Fruit fly (Drosophila melanogaster) whole organism, prepupa: ENCODE data around the gene GatB.

Experiments used
- CG10631 ChIP-seq: fragments of 200-800 bp; sonication (Bioruptor generic); optimal IDR thresholded peaks from 2 replicates; lab custom pipeline; 2016; ENCODE audit warnings: missing biosample characterization, missing genetic modification characterization
- CG10669 ChIP-seq: fragments of 200-800 bp; sonication (Bioruptor generic); optimal IDR thresholded peaks from 3 replicates; lab custom pipeline; 2018; ENCODE audit warnings: missing biosample characterization, mild to moderate bottlenecking, missing genetic modification characterization, moderate library complexity
- CG11294 ChIP-seq: fragments of 200-800 bp; sonication (Bioruptor generic); IDR thresholded peaks from 2 replicates; pipeline ENCODE4 v1.3.6; 2022; ENCODE audit warnings: missing biosample characterization, missing genetic modification characterization
- CG11762 ChIP-seq: fragments of 200-800 bp; sonication (Bioruptor generic); optimal IDR thresholded peaks from 3 replicates; lab custom pipeline; 2016; ENCODE audit warnings: missing biosample characterization, missing genetic modification characterization; ENCODE audit not compliant: insufficient read depth
- CG11902 ChIP-seq: fragments of 200-800 bp; sonication (Bioruptor generic); optimal IDR thresholded peaks from 3 replicates; lab custom pipeline; 2016; ENCODE audit warnings: missing biosample characterization, missing genetic modification characterization
- CG15336 ChIP-seq: fragments of 200-800 bp; sonication (Bioruptor generic); IDR thresholded peaks from 2 replicates; pipeline ENCODE4 v1.3.6; 2022; ENCODE audit warnings: missing biosample characterization, missing genetic modification characterization
- CG16779 ChIP-seq: fragments of 200-800 bp; sonication (Bioruptor generic); optimal IDR thresholded peaks from 3 replicates; lab custom pipeline; 2017; ENCODE audit warnings: missing biosample characterization, mild to moderate bottlenecking, missing genetic modification characterization
- CG31627 ChIP-seq: fragments of 200-800 bp; sonication (Bioruptor generic); optimal IDR thresholded peaks from 3 replicates; lab custom pipeline; 2016; ENCODE audit warnings: missing biosample characterization, missing genetic modification characterization
- CG32006 ChIP-seq: fragments of 200-800 bp; sonication (Bioruptor generic); optimal IDR thresholded peaks from 3 replicates; lab custom pipeline; 2017; ENCODE audit warnings: missing biosample characterization, mild to moderate bottlenecking, missing genetic modification characterization
- CG34406 ChIP-seq: fragments of 200-800 bp; sonication (Bioruptor generic); optimal IDR thresholded peaks from 3 replicates; lab custom pipeline; 2016; ENCODE audit warnings: missing biosample characterization, missing genetic modification characterization
- CG4318 ChIP-seq: fragments of 200-800 bp; sonication (Bioruptor generic); optimal IDR thresholded peaks from 3 replicates; lab custom pipeline; 2017; ENCODE audit warnings: missing biosample characterization, mild to moderate bottlenecking, missing genetic modification characterization
- CG6163 ChIP-seq: fragments of 200-800 bp; sonication (Bioruptor generic); IDR thresholded peaks from 3 replicates; pipeline ENCODE4 v1.3.6; 2022; ENCODE audit warnings: missing biosample characterization, missing genetic modification characterization
- CG6276 ChIP-seq: fragments of 200-800 bp; sonication (Bioruptor generic); optimal IDR thresholded peaks from 2 replicates; lab custom pipeline; 2017; ENCODE audit warnings: missing biosample characterization, mild to moderate bottlenecking, missing genetic modification characterization
- CG6808 ChIP-seq: fragments of 200-800 bp; sonication (Bioruptor generic); optimal IDR thresholded peaks from 3 replicates; lab custom pipeline; 2017; ENCODE audit warnings: missing biosample characterization, missing genetic modification characterization, mild to moderate bottlenecking, moderate library complexity, missing genetic modification reagents
- CG6854 ChIP-seq: fragments of 200-800 bp; sonication (Bioruptor generic); optimal IDR thresholded peaks from 2 replicates; lab custom pipeline; 2017; ENCODE audit warnings: missing biosample characterization, mild to moderate bottlenecking, missing genetic modification characterization
- CG7368 ChIP-seq: fragments of 200-800 bp; sonication (Bioruptor generic); optimal IDR thresholded peaks from 3 replicates; lab custom pipeline; 2016; ENCODE audit warnings: missing biosample characterization, missing genetic modification characterization
- CG8119 ChIP-seq: fragments of 200-800 bp; sonication (Bioruptor generic); IDR thresholded peaks from 3 replicates; pipeline ENCODE4 v1.3.6; 2022; ENCODE audit warnings: missing biosample characterization, missing genetic modification characterization
- CG8319 ChIP-seq: fragments of 200-800 bp; sonication (Bioruptor generic); optimal IDR thresholded peaks from 3 replicates; lab custom pipeline; 2016; ENCODE audit warnings: missing biosample characterization, missing genetic modification characterization
- CG9139 ChIP-seq: fragments of 200-800 bp; sonication (Bioruptor generic); optimal IDR thresholded peaks from 3 replicates; lab custom pipeline; 2017; ENCODE audit warnings: missing biosample characterization, mild to moderate bottlenecking, missing genetic modification characterization
- Eip75B ChIP-seq: fragments of 200-800 bp; sonication (Bioruptor generic); optimal IDR thresholded peaks from 3 replicates; lab custom pipeline; 2016; ENCODE audit warnings: missing biosample characterization, missing genetic modification characterization
- Eip78C ChIP-seq: fragments of 200-800 bp; sonication (Bioruptor generic); peaks from one replicate; lab custom pipeline; 2016; ENCODE audit warnings: missing biosample characterization, missing genetic modification characterization
- Eip93F ChIP-seq: fragments of 200-800 bp; sonication (Bioruptor generic); optimal IDR thresholded peaks from 2 replicates; lab custom pipeline; 2016; ENCODE audit warnings: missing biosample characterization, mild to moderate bottlenecking, missing genetic modification characterization
- Ets21C ChIP-seq: fragments of 200-800 bp; sonication (Bioruptor generic); optimal IDR thresholded peaks from 3 replicates; lab custom pipeline; 2016; ENCODE audit warnings: missing biosample characterization, missing genetic modification characterization
- Ets96B ChIP-seq: fragments of 200-800 bp; optimal IDR thresholded peaks from 2 replicates; lab custom pipeline; 2019; ENCODE audit warnings: missing biosample characterization, mild to moderate bottlenecking, missing genetic modification characterization, moderate library complexity
- Gug ChIP-seq: fragments of 200-800 bp; sonication (Bioruptor generic); IDR thresholded peaks from 2 replicates; pipeline ENCODE4 v1.3.6; 2022; ENCODE audit warnings: missing biosample characterization, missing genetic modification characterization
- Hr38 ChIP-seq: sonication (Bioruptor generic); optimal IDR thresholded peaks from 2 replicates; lab custom pipeline; 2016; ENCODE audit warnings: missing biosample characterization, missing genetic modification characterization
- Hr39 ChIP-seq: fragments of 200-800 bp; sonication (Bioruptor generic); optimal IDR thresholded peaks from 2 replicates; lab custom pipeline; 2016; ENCODE audit warnings: missing biosample characterization, missing genetic modification characterization
- Hr4 ChIP-seq: fragments of 200-800 bp; sonication (Bioruptor generic); optimal IDR thresholded peaks from 3 replicates; lab custom pipeline; 2016; ENCODE audit warnings: missing biosample characterization, missing genetic modification characterization
- Lpt ChIP-seq: fragments of 200-800 bp; sonication (Bioruptor generic); optimal IDR thresholded peaks from 3 replicates; lab custom pipeline; 2016; ENCODE audit warnings: missing biosample characterization, missing genetic modification characterization
- Met ChIP-seq: fragments of 200-800 bp; sonication (Bioruptor generic); optimal IDR thresholded peaks from 3 replicates; lab custom pipeline; 2016; ENCODE audit warnings: missing biosample characterization, missing genetic modification characterization
- OdsH ChIP-seq: fragments of 200-800 bp; sonication (Bioruptor generic); optimal IDR thresholded peaks from 3 replicates; lab custom pipeline; 2016; ENCODE audit warnings: missing biosample characterization, missing genetic modification characterization
- Smox ChIP-seq: fragments of 200-800 bp; sonication (Bioruptor generic); optimal IDR thresholded peaks from 3 replicates; lab custom pipeline; 2016; ENCODE audit warnings: missing biosample characterization, missing genetic modification characterization
- Sox102F ChIP-seq: fragments of 200-800 bp; sonication (Bioruptor generic); optimal IDR thresholded peaks from 2 replicates; lab custom pipeline; 2016; ENCODE audit warnings: missing biosample characterization, mild to moderate bottlenecking, missing genetic modification characterization
- Sox14 ChIP-seq: fragments of 200-800 bp; sonication (Bioruptor generic); optimal IDR thresholded peaks from 3 replicates; lab custom pipeline; 2016; ENCODE audit warnings: missing biosample characterization, missing genetic modification characterization
- Sox15 ChIP-seq: fragments of 200-800 bp; sonication (Bioruptor generic); optimal IDR thresholded peaks from 3 replicates; lab custom pipeline; 2016; ENCODE audit warnings: missing biosample characterization, missing genetic modification characterization
- achi ChIP-seq: fragments of 200-800 bp; sonication (Bioruptor generic); optimal IDR thresholded peaks from 3 replicates; lab custom pipeline; 2016; ENCODE audit warnings: missing biosample characterization, missing genetic modification characterization
- acj6 ChIP-seq: fragments of 200-800 bp; sonication (Bioruptor generic); optimal IDR thresholded peaks from 3 replicates; lab custom pipeline; 2016; ENCODE audit warnings: missing biosample characterization, missing genetic modification characterization
- dac ChIP-seq: fragments of 200-800 bp; sonication (Bioruptor generic); optimal IDR thresholded peaks from 2 replicates; lab custom pipeline; 2017; ENCODE audit warnings: missing biosample characterization, mild to moderate bottlenecking, missing genetic modification characterization
- dsx ChIP-seq: fragments of 200-800 bp; optimal IDR thresholded peaks from 3 replicates; lab custom pipeline; 2019; ENCODE audit warnings: missing biosample characterization, mild to moderate bottlenecking, missing genetic modification characterization, moderate library complexity; ENCODE audit not compliant: poor library complexity, severe bottlenecking
- eg ChIP-seq: fragments of 200-800 bp; sonication (Bioruptor generic); IDR thresholded peaks from 3 replicates; pipeline ENCODE4 v1.3.6; 2022; ENCODE audit warnings: missing biosample characterization, missing genetic modification characterization
- esn ChIP-seq: fragments of 200-800 bp; sonication (Bioruptor generic); optimal IDR thresholded peaks from 2 replicates; lab custom pipeline; 2016; ENCODE audit warnings: missing biosample characterization, mild to moderate bottlenecking, missing genetic modification characterization, moderate library complexity
- fd59A ChIP-seq: fragments of 200-800 bp; sonication (Bioruptor generic); optimal IDR thresholded peaks from 2 replicates; lab custom pipeline; 2017; ENCODE audit warnings: missing biosample characterization, mild to moderate bottlenecking, missing genetic modification characterization, missing genetic modification reagents
- fd85E ChIP-seq: fragments of 200-800 bp; sonication (Bioruptor generic); optimal IDR thresholded peaks from 3 replicates; lab custom pipeline; 2016; ENCODE audit warnings: missing biosample characterization, missing genetic modification characterization
- fkh ChIP-seq: fragments of 200-800 bp; sonication (Bioruptor generic); optimal IDR thresholded peaks from 3 replicates; lab custom pipeline; 2017; ENCODE audit warnings: missing biosample characterization, mild to moderate bottlenecking, missing genetic modification characterization, moderate library complexity
- lz ChIP-seq: fragments of 200-800 bp; sonication (Bioruptor generic); optimal IDR thresholded peaks from 3 replicates; lab custom pipeline; 2016; ENCODE audit warnings: missing biosample characterization, missing genetic modification characterization
- net ChIP-seq: fragments of 200-800 bp; sonication (Bioruptor generic); optimal IDR thresholded peaks from 3 replicates; lab custom pipeline; 2016; ENCODE audit warnings: missing biosample characterization, missing genetic modification characterization
- pdm3 ChIP-seq: fragments of 200-800 bp; sonication (Bioruptor generic); optimal IDR thresholded peaks from 3 replicates; lab custom pipeline; 2016; ENCODE audit warnings: missing biosample characterization, missing genetic modification characterization
- spab ChIP-seq: fragments of 200-800 bp; sonication (Bioruptor generic); optimal IDR thresholded peaks from 2 replicates; lab custom pipeline; 2017; ENCODE audit warnings: missing biosample characterization, mild to moderate bottlenecking, missing genetic modification characterization, missing genetic modification reagents
- ss ChIP-seq, 2 experiments: fragments of 200-800 bp; sonication (Bioruptor generic); optimal IDR thresholded peaks; 2 replicates in 1 of 2; 3 replicates in 1 of 2; lab custom pipeline; 2017 to 2018; ENCODE audit warnings: mild to moderate bottlenecking in 2 of 2, missing biosample characterization in 2 of 2, missing genetic modification characterization in 2 of 2, moderate library complexity in 1 of 2
- svp ChIP-seq: fragments of 200-800 bp; sonication (Bioruptor generic); peaks from one replicate; lab custom pipeline; 2016; ENCODE audit warnings: missing biosample characterization, missing genetic modification characterization
- topi ChIP-seq: fragments of 200-800 bp; sonication (Bioruptor generic); optimal IDR thresholded peaks from 3 replicates; lab custom pipeline; 2016; ENCODE audit warnings: missing biosample characterization, missing genetic modification characterization
- vri ChIP-seq: fragments of 200-800 bp; sonication (Bioruptor generic); optimal IDR thresholded peaks from 3 replicates; lab custom pipeline; 2016; ENCODE audit warnings: missing biosample characterization, mild to moderate bottlenecking, missing genetic modification characterization

GatB gene

dm6 chr3R:24161173-24161811 is 31.2 kb upstream of the GatB start, which contains the start of the genes Myo95E and TBC1d7:
Gene Myo95E, minus strand, starts transcription at chr3R:24161498.
Gene TBC1d7, plus strand, starts transcription at chr3R:24161727.
- TF ChIP-seq CG8319 (GFP tag; lab: Kevin White, UChicago) (peak; percentile 73), spab (GFP tag; lab: Kevin White, UChicago) (no peak), Smox (GFP tag; lab: Kevin White, UChicago) (no peak), Ets21C (GFP tag; lab: Kevin White, UChicago) (peak; percentile 70), lz (GFP tag; lab: Kevin White, UChicago) (peak; percentile 87), CG6854 (GFP tag; lab: Kevin White, UChicago) (peak; percentile 39), Lpt (GFP tag; lab: Kevin White, UChicago) (peak; percentile 82), dsx (GFP tag; lab: Kevin White, UChicago) (peak; percentile 92), ss (GFP tag; optimal IDR thresholded peaks at IDR 0.05; lab: Kevin White, UChicago) (peak in 1 of 2 experiments; percentile 86), eg (GFP tag; lab: Robert Waterston, UW) (peak; percentile 97), CG6276 (GFP tag; lab: Kevin White, UChicago) (no peak), OdsH (GFP tag; lab: Kevin White, UChicago) (peak; percentile 92), Hr39 (GFP tag; lab: Kevin White, UChicago) (peak; percentile 72), Eip78C (peak; percentile 94), esn (peak; percentile 89), pdm3 (GFP tag; lab: Kevin White, UChicago) (no peak), CG6163 (GFP tag; lab: Robert Waterston, UW) (peak; percentile 93), CG11762 (GFP tag; lab: Kevin White, UChicago) (peak; percentile 75), CG7368 (GFP tag; lab: Kevin White, UChicago) (peak; percentile 81), Sox15 (peak; percentile 80), CG11294 (peak; percentile 94), CG10631 (peak; percentile 92), Met (GFP tag; lab: Kevin White, UChicago) (no peak), Gug (peak; percentile 89), Eip75B (GFP tag; lab: Kevin White, UChicago) (no peak), Hr4 (GFP tag; lab: Kevin White, UChicago) (peak; percentile 85), CG32006 (peak; percentile 91), CG34406 (GFP tag; lab: Kevin White, UChicago) (peak; percentile 92), Hr38 (GFP tag; lab: Kevin White, UChicago) (no peak), achi (GFP tag; lab: Kevin White, UChicago) (peak; percentile 88), net (GFP tag; lab: Kevin White, UChicago) (peak; percentile 84), CG8119 (GFP tag; lab: Robert Waterston, UW) (peak; percentile 92), CG6808 (no peak), Sox14 (GFP tag; lab: Kevin White, UChicago) (no peak), Eip93F (GFP tag; lab: Kevin White, UChicago) (peak; percentile 73), CG4318 (GFP tag; lab: Kevin White, UChicago) (peak; percentile 80), vri (peak; percentile 75), CG11902 (GFP tag; lab: Kevin White, UChicago) (peak; percentile 90), fkh (GFP tag; lab: Kevin White, UChicago) (no peak), Sox102F (GFP tag; lab: Kevin White, UChicago) (no peak), topi (peak; percentile 87), CG31627 (GFP tag; lab: Kevin White, UChicago) (peak; percentile 76), dac (GFP tag; lab: Kevin White, UChicago) (peak; percentile 79), CG16779 (tag; lab: Kevin White, UChicago) (peak; percentile 74), fd59A (peak; percentile 72), CG15336 (peak; percentile 92), CG9139 (peak; percentile 67), svp (GFP tag; lab: Kevin White, UChicago) (no peak), Ets96B (peak; percentile 93), fd85E (no peak), CG10669 (GFP tag; lab: Kevin White, UChicago) (peak; percentile 89), acj6 (GFP tag; lab: Kevin White, UChicago) (peak; percentile 89)
